Worm (Caenorhabditis elegans) whole organism, early embryonic: ENCODE data around the gene srb-13.

Experiments
- B0310.2 ChIP-seq: sonication (generic microtip); optimal IDR thresholded peaks from 2 replicates; lab custom pipeline; 2016; ENCODE audit warnings: mild to moderate bottlenecking, missing genetic modification characterization, missing compliant biosample characterization
- ama-1 ChIP-seq: fragments of 150-350 bp; optimal IDR thresholded peaks from 2 replicates; lab custom pipeline; 2014
- flt-1 ChIP-seq: fragments of 200-800 bp; sonication (Bioruptor generic); IDR thresholded peaks from 2 replicates; pipeline ENCODE4 v1.3.6; 2022; ENCODE audit warnings: missing genetic modification characterization, missing compliant biosample characterization
- sea-1 ChIP-seq: fragments of 200-800 bp; sonication (Bioruptor generic); conservative IDR thresholded peaks from 2 replicates; pipeline ENCODE4 v1.3.6; 2022; ENCODE audit warnings: missing genetic modification characterization, missing compliant biosample characterization
- tra-4 ChIP-seq: sonication (generic microtip); optimal IDR thresholded peaks from 2 replicates; lab custom pipeline; 2017; ENCODE audit warnings: missing genetic modification characterization, missing compliant biosample characterization

DNA sequence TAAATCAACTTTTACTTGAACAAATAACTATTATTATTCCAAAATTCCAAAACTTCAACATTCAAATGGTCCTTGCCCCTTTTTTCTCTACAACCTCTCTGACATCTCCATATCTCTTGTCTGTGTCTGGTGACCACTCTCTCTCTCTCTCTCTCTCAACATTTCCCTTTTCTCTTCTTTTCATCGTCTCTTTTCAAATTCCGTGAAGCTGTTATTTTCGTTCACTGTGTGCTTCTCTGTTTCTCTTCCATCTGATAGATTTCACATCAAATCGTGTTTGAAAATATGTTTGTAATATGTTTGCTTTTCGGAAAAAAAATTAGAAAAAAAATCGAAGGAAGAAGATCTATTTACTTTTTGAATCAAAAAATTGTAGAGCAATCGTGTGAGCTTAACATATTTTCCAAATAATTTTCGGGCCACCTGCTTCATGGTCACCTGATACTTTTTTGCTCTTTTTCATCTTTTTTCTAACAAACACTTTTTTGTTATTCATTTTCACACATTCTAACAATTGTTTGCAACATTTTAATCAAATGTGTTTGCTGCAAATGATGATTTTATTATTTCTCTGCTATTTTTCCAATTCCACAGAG, 43.7 kb upstream of the srb-13 start:
- TF ChIP-seq ama-1 (lab: Kevin White, UChicago) (no peak), B0310.2 (no peak), sea-1 (no peak), tra-4 (tag; lab: Kevin White, UChicago) (no peak), flt-1 (GFP tag; lab: Robert Waterston, UW) (no peak)
